Fruit fly (Drosophila melanogaster) whole organism, embryonic: ENCODE measurements around the gene CG5902.

ENCODE experiments used
- Abd-B ChIP-seq: fragments of 200-800 bp; sonication (Bioruptor generic); optimal IDR thresholded peaks from 2 replicates; lab custom pipeline; 2018; ENCODE audit warnings: missing biosample characterization, mild to moderate bottlenecking, missing genetic modification characterization, moderate library complexity
- Adf1 ChIP-seq: fragments of 200-800 bp; sonication (Bioruptor generic); IDR thresholded peaks from 2 replicates; pipeline ENCODE4 v1.3.6; 2022; ENCODE audit warnings: missing biosample characterization, missing genetic modification characterization
- CG10366 ChIP-seq: fragments of 200-800 bp; sonication (Bioruptor generic); IDR thresholded peaks from 2 replicates; pipeline ENCODE4 v1.3.6; 2022; ENCODE audit warnings: missing biosample characterization, missing genetic modification characterization
- CG11085 ChIP-seq: fragments of 200-800 bp; sonication (Bioruptor generic); IDR thresholded peaks from 2 replicates; pipeline ENCODE4 v1.3.6; 2022; ENCODE audit warnings: missing biosample characterization, missing genetic modification characterization
- CG11560 ChIP-seq: fragments of 200-800 bp; sonication (Bioruptor generic); IDR thresholded peaks from 3 replicates; pipeline ENCODE4 v1.3.6; 2022; ENCODE audit warnings: missing biosample characterization, missing genetic modification characterization
- CG12071 ChIP-seq: fragments of 200-800 bp; sonication (Bioruptor generic); optimal IDR thresholded peaks from 3 replicates; lab custom pipeline; 2018; ENCODE audit warnings: missing biosample characterization, mild to moderate bottlenecking, missing genetic modification characterization
- CG15073 ChIP-seq: fragments of 200-800 bp; sonication (Bioruptor generic); optimal IDR thresholded peaks from 2 replicates; lab custom pipeline; 2016; ENCODE audit warnings: missing biosample characterization, missing genetic modification characterization
- CG1603 ChIP-seq: fragments of 200-800 bp; sonication (Bioruptor generic); optimal IDR thresholded peaks from 2 replicates; lab custom pipeline; 2019; ENCODE audit warnings: missing biosample characterization, mild to moderate bottlenecking, missing genetic modification characterization, moderate library complexity
- CG17361 ChIP-seq: fragments of 200-800 bp; sonication (Bioruptor generic); IDR thresholded peaks from 3 replicates; pipeline ENCODE4 v1.3.6; 2022; ENCODE audit warnings: missing biosample characterization, missing genetic modification characterization
- CG2116 ChIP-seq: fragments of 200-800 bp; sonication (Bioruptor generic); optimal IDR thresholded peaks from 3 replicates; lab custom pipeline; 2018; ENCODE audit warnings: missing biosample characterization, mild to moderate bottlenecking, missing genetic modification characterization
- CG2120 ChIP-seq: fragments of 200-800 bp; sonication (Bioruptor generic); optimal IDR thresholded peaks from 3 replicates; lab custom pipeline; 2016; ENCODE audit warnings: missing biosample characterization, missing genetic modification characterization
- CG2678 ChIP-seq: fragments of 200-800 bp; sonication (Bioruptor generic); optimal IDR thresholded peaks from 3 replicates; lab custom pipeline; 2019; ENCODE audit warnings: missing biosample characterization, mild to moderate bottlenecking, missing genetic modification characterization, moderate library complexity
- CG31441 ChIP-seq: fragments of 200-800 bp; sonication (Bioruptor generic); IDR thresholded peaks from 2 replicates; pipeline ENCODE4 v1.3.6; 2022; ENCODE audit warnings: missing biosample characterization, missing genetic modification characterization
- CG3281 ChIP-seq: fragments of 200-800 bp; sonication (Bioruptor generic); optimal IDR thresholded peaks from 3 replicates; lab custom pipeline; 2017; ENCODE audit warnings: missing biosample characterization, mild to moderate bottlenecking, missing genetic modification characterization
- CG33213 ChIP-seq: fragments of 200-800 bp; sonication (Bioruptor generic); optimal IDR thresholded peaks from 3 replicates; lab custom pipeline; 2016; ENCODE audit warnings: missing biosample characterization, missing genetic modification characterization
- CG42726 ChIP-seq: fragments of 200-800 bp; sonication (Bioruptor generic); IDR thresholded peaks from 2 replicates; pipeline ENCODE4 v1.3.6; 2022; ENCODE audit warnings: missing biosample characterization, missing genetic modification characterization; ENCODE audit not compliant: partially characterized antibody
- CG4707 ChIP-seq: fragments of 200-800 bp; sonication (Bioruptor generic); optimal IDR thresholded peaks from 2 replicates; lab custom pipeline; 2018; ENCODE audit warnings: missing biosample characterization, mild to moderate bottlenecking, missing genetic modification characterization, moderate library complexity
- CG4820 ChIP-seq: fragments of 200-800 bp; sonication (Bioruptor generic); optimal IDR thresholded peaks from 3 replicates; lab custom pipeline; 2016; ENCODE audit warnings: missing biosample characterization, missing genetic modification characterization
- CG6813 ChIP-seq: fragments of 200-800 bp; sonication (Bioruptor generic); optimal IDR thresholded peaks from 2 replicates; lab custom pipeline; 2017; ENCODE audit warnings: missing biosample characterization, missing genetic modification characterization, mild to moderate bottlenecking, moderate library complexity, missing genetic modification reagents
- CG7928 ChIP-seq: fragments of 200-800 bp; sonication (Bioruptor generic); optimal IDR thresholded peaks from 2 replicates; lab custom pipeline; 2017; ENCODE audit warnings: missing biosample characterization, mild to moderate bottlenecking, missing genetic modification characterization
- CG8359 ChIP-seq: fragments of 200-800 bp; sonication (Bioruptor generic); optimal IDR thresholded peaks from 2 replicates; lab custom pipeline; 2017; ENCODE audit warnings: missing biosample characterization, mild to moderate bottlenecking, missing genetic modification characterization, borderline replicate concordance
- CG8765 ChIP-seq: fragments of 200-800 bp; sonication (Bioruptor generic); IDR thresholded peaks from 2 replicates; pipeline ENCODE4 v1.3.6; 2022; ENCODE audit warnings: missing biosample characterization, missing genetic modification characterization
- CG9932 ChIP-seq: fragments of 200-800 bp; sonication (Bioruptor generic); IDR thresholded peaks from 2 replicates; pipeline ENCODE4 v1.3.6; 2022; ENCODE audit warnings: missing biosample characterization, missing genetic modification characterization
- CoRest ChIP-seq: fragments of 200-800 bp; sonication (Bioruptor generic); optimal IDR thresholded peaks from 3 replicates; lab custom pipeline; 2018; ENCODE audit warnings: missing biosample characterization, mild to moderate bottlenecking, missing genetic modification characterization, moderate library complexity
- Dll ChIP-seq: fragments of 200-800 bp; sonication (Bioruptor generic); IDR thresholded peaks from 4 replicates; pipeline ENCODE4 v1.3.6; 2022; ENCODE audit warnings: missing biosample characterization, missing genetic modification characterization; ENCODE audit not compliant: partially characterized antibody
- Dp ChIP-seq: fragments of 200-800 bp; sonication (Bioruptor generic); optimal IDR thresholded peaks from 2 replicates; lab custom pipeline; 2018; ENCODE audit warnings: missing biosample characterization, mild to moderate bottlenecking, missing genetic modification characterization, moderate library complexity
- Ets65A ChIP-seq: fragments of 200-800 bp; sonication (Bioruptor generic); peaks from one replicate; lab custom pipeline; 2016; ENCODE audit warnings: missing biosample characterization, missing genetic modification characterization
- HmgD ChIP-seq: fragments of 200-800 bp; sonication (Bioruptor generic); optimal IDR thresholded peaks from 3 replicates; lab custom pipeline; 2016; ENCODE audit warnings: missing biosample characterization, missing genetic modification characterization
- Hr78 ChIP-seq, 2 experiments: fragments of 200-800 bp in 1 of 2; fragments of >200 bp in 1 of 2; sonication (Bioruptor generic) in 1 of 2; optimal IDR thresholded peaks; 2 replicates each; lab custom pipeline; 2017 to 2019; ENCODE audit warnings: missing biosample characterization in 2 of 2, missing genetic modification characterization in 2 of 2, mild to moderate bottlenecking in 1 of 2, moderate library complexity in 1 of 2
- Max ChIP-seq: fragments of 200-800 bp; sonication (Bioruptor generic); optimal IDR thresholded peaks from 2 replicates; lab custom pipeline; 2016; ENCODE audit warnings: missing biosample characterization, mild to moderate bottlenecking, missing genetic modification characterization
- Opbp ChIP-seq: fragments of 200-800 bp; sonication (Bioruptor generic); IDR thresholded peaks from 3 replicates; pipeline ENCODE4 v1.3.6; 2022; ENCODE audit warnings: missing biosample characterization, missing genetic modification characterization; ENCODE audit not compliant: partially characterized antibody
- Scr ChIP-seq: fragments of 200-800 bp; sonication (Bioruptor generic); IDR thresholded peaks from 2 replicates; pipeline ENCODE4 v1.3.6; 2022; ENCODE audit warnings: missing biosample characterization, missing genetic modification characterization; ENCODE audit not compliant: partially characterized antibody
- TFAM ChIP-seq: fragments of 200-800 bp; sonication (Bioruptor generic); optimal IDR thresholded peaks from 2 replicates; lab custom pipeline; 2017; ENCODE audit warnings: missing biosample characterization, missing genetic modification characterization, inconsistent platforms
- bowl ChIP-seq: fragments of 200-800 bp; sonication (Bioruptor generic); IDR thresholded peaks from 2 replicates; pipeline ENCODE4 v1.3.6; 2022; ENCODE audit warnings: missing biosample characterization, missing genetic modification characterization
- eve ChIP-seq, 2 experiments: fragments of >200 bp; optimal IDR thresholded peaks; 2 replicates each; lab custom pipeline; 2017; ENCODE audit warnings: missing biosample characterization in 2 of 2, missing genetic modification characterization in 2 of 2
- gcm ChIP-seq: fragments of 200-800 bp; sonication (Bioruptor generic); optimal IDR thresholded peaks from 2 replicates; lab custom pipeline; 2019; ENCODE audit warnings: missing biosample characterization, mild to moderate bottlenecking, missing genetic modification characterization, moderate library complexity
- gfzf ChIP-seq: fragments of 200-800 bp; sonication (Bioruptor generic); optimal IDR thresholded peaks from 2 replicates; lab custom pipeline; 2016; ENCODE audit warnings: missing biosample characterization, mild to moderate bottlenecking, missing genetic modification characterization, moderate library complexity
- grn ChIP-seq: fragments of 200-800 bp; sonication (Bioruptor generic); optimal IDR thresholded peaks from 3 replicates; lab custom pipeline; 2017; ENCODE audit warnings: missing biosample characterization, missing genetic modification characterization
- gro ChIP-seq: fragments of 200-800 bp; sonication (Bioruptor generic); optimal IDR thresholded peaks from 2 replicates; lab custom pipeline; 2016; ENCODE audit warnings: missing biosample characterization, missing genetic modification characterization
- h ChIP-seq: fragments of >200 bp; optimal IDR thresholded peaks from 2 replicates; lab custom pipeline; 2017
- hb ChIP-seq: fragments of 200-800 bp; sonication (Bioruptor generic); IDR thresholded peaks from 3 replicates; pipeline ENCODE4 v1.3.6; 2022; ENCODE audit warnings: missing biosample characterization, missing genetic modification characterization; ENCODE audit not compliant: partially characterized antibody
- maf-S ChIP-seq: fragments of 200-800 bp; sonication (Bioruptor generic); optimal IDR thresholded peaks from 2 replicates; lab custom pipeline; 2016; ENCODE audit warnings: missing biosample characterization, missing genetic modification characterization
- mirr ChIP-seq: fragments of 200-800 bp; sonication (Bioruptor generic); optimal IDR thresholded peaks from 3 replicates; lab custom pipeline; 2018; ENCODE audit warnings: missing biosample characterization, mild to moderate bottlenecking, missing genetic modification characterization
- run ChIP-seq: fragments of 200-800 bp; sonication (Bioruptor generic); optimal IDR thresholded peaks from 3 replicates; lab custom pipeline; 2018; ENCODE audit warnings: missing biosample characterization, mild to moderate bottlenecking, missing genetic modification characterization
- ssp ChIP-seq: fragments of 200-800 bp; sonication (Bioruptor generic); IDR thresholded peaks from 2 replicates; pipeline ENCODE4 v1.3.6; 2022; ENCODE audit warnings: missing biosample characterization, missing genetic modification characterization
- stc ChIP-seq: fragments of 200-800 bp; sonication (Bioruptor generic); IDR thresholded peaks from 2 replicates; pipeline ENCODE4 v1.3.6; 2022; ENCODE audit warnings: missing biosample characterization, missing genetic modification characterization
- trem ChIP-seq: fragments of 200-800 bp; optimal IDR thresholded peaks from 3 replicates; lab custom pipeline; 2019; ENCODE audit warnings: missing biosample characterization, mild to moderate bottlenecking, missing genetic modification characterization, moderate library complexity
- unpg ChIP-seq: fragments of 200-800 bp; sonication (Bioruptor generic); optimal IDR thresholded peaks from 3 replicates; lab custom pipeline; 2018; ENCODE audit warnings: missing biosample characterization, mild to moderate bottlenecking, missing genetic modification characterization, moderate library complexity
- vvl ChIP-seq: fragments of 200-800 bp; sonication (Bioruptor generic); IDR thresholded peaks from 2 replicates; pipeline ENCODE4 v1.3.6; 2022; ENCODE audit warnings: missing biosample characterization, missing genetic modification characterization

CG5902 gene

dm6 chr3R:24037538-24038265 lies 51.3 kb downstream of the CG5902 start, which contains the start of gene spas (continued):
- peak; percentile 69 for TF ChIP-seq ssp (GFP tag; lab: Robert Waterston, UW)
- TF ChIP-seq CG6813, result no peak
- peak; percentile 14 for TF ChIP-seq gro (GFP tag; lab: Kevin White, UChicago)
- peak; percentile 68 for TF ChIP-seq Abd-B (GFP tag; lab: Kevin White, UChicago)
- peak; percentile 85 for TF ChIP-seq CG8765 (GFP tag; lab: Robert Waterston, UW)
- peak; percentile 63 for TF ChIP-seq CG2116 (GFP tag; lab: Kevin White, UChicago)
- peak; percentile 81 for TF ChIP-seq CoRest (tag; lab: Kevin White, UChicago)
- peak; percentile 63 for TF ChIP-seq CG2678
- TF ChIP-seq Dll (GFP tag; lab: Robert Waterston, UW), result peak; percentile 96
- TF ChIP-seq hb (GFP tag; lab: Robert Waterston, UW), result peak; percentile 92
- TF ChIP-seq CG7928 (GFP tag; lab: Kevin White, UChicago), result peak; percentile 90
- no peak for TF ChIP-seq CG4707 (GFP tag; lab: Kevin White, UChicago)
- TF ChIP-seq CG1603 (tag; lab: Kevin White, UChicago), result peak; percentile 90
- TF ChIP-seq Ets65A (GFP tag; lab: Kevin White, UChicago), result peak; percentile 96
- TF ChIP-seq Dp (GFP tag; lab: Kevin White, UChicago), result peak; percentile 31
- TF ChIP-seq CG2120 (GFP tag; lab: Kevin White, UChicago), result peak; percentile 88
- no peak for TF ChIP-seq run (tag; lab: Kevin White, UChicago)
- TF ChIP-seq h, result no peak
- TF ChIP-seq Opbp (GFP tag; lab: Robert Waterston, UW), result peak; percentile 93
- TF ChIP-seq CG31441 (GFP tag; lab: Robert Waterston, UW), result no peak; the same call in 1 of the 2 replicates
- peak; percentile 5 for TF ChIP-seq CG33213 (GFP tag; lab: Kevin White, UChicago)
- TF ChIP-seq Adf1 (GFP tag; lab: Robert Waterston, UW), result no peak
- no peak for TF ChIP-seq grn (GFP tag; lab: Kevin White, UChicago)
- TF ChIP-seq CG9932 (GFP tag; lab: Robert Waterston, UW), result peak; percentile 91
- TF ChIP-seq CG4820, result peak; percentile 58
- TF ChIP-seq CG3281 (GFP tag; lab: Kevin White, UChicago), result peak; percentile 50
- peak; percentile 50 for TF ChIP-seq HmgD
- TF ChIP-seq eve (GFP tag; optimal IDR thresholded peaks at IDR 0.05; lab: Kevin White, UChicago), result no peak
- TF ChIP-seq CG12071 (GFP tag; lab: Kevin White, UChicago), result no peak
- TF ChIP-seq CG11085 (GFP tag; lab: Robert Waterston, UW), result peak; percentile 44; the same call in 1 of the 2 replicates
- TF ChIP-seq gfzf, result peak; percentile 27
- TF ChIP-seq CG11560 (tag; lab: Robert Waterston, UW), result 0 out of 3 replicates have a peak, but pooled peaks have one; percentile 30
- peak; percentile 81 for TF ChIP-seq vvl (GFP tag; lab: Robert Waterston, UW)
- no peak for TF ChIP-seq TFAM (GFP tag; lab: Kevin White, UChicago)
- peak; percentile 86 for TF ChIP-seq CG17361 (GFP tag; lab: Robert Waterston, UW)
- peak; percentile 97 for TF ChIP-seq Scr (GFP tag; lab: Robert Waterston, UW)
- peak; percentile 78 for TF ChIP-seq CG10366
- peak; percentile 24 for TF ChIP-seq Max (GFP tag; lab: Kevin White, UChicago)
- peak; percentile 3 for TF ChIP-seq mirr
- TF ChIP-seq maf-S (GFP tag; lab: Kevin White, UChicago), result peak; percentile 30
- TF ChIP-seq gcm (GFP tag; lab: Kevin White, UChicago), result peak; percentile 29
- TF ChIP-seq unpg, result peak; percentile 59
- TF ChIP-seq CG15073 (GFP tag; lab: Kevin White, UChicago), result peak; percentile 26
- TF ChIP-seq trem, result peak; percentile 84
- no peak for TF ChIP-seq bowl (GFP tag; lab: Robert Waterston, UW)
- no peak for TF ChIP-seq CG8359 (GFP tag; lab: Kevin White, UChicago)
- peak; percentile 47; the same call in 1 of the 2 replicates for TF ChIP-seq stc
- TF ChIP-seq CG42726 (GFP tag; lab: Robert Waterston, UW), result peak; percentile 90
- no peak for TF ChIP-seq Hr78 (GFP tag; optimal IDR thresholded peaks at IDR 0.05; lab: Kevin White, UChicago)
